Comparison of ENCODE assay signal across 1 fruit fly cellular context in the genomic region with DNA sequence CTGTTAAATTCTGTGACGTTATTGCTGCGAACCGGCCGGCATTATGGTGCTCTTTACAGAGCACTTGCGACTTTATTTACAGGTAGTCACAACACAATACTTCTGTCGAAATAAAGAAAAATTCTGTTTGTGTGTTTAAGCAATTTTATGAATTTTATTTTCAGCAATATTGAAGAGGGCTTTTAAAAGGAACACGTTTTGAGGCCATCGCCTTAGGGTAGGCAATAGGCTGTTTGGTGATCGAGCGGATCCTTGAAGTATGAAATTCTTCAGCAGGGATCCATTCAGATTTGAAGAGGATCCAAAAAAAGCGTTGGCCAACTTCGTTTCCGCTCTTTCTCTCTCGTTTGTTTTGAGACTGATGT.
TF ChIP-seq lines count a peak whose summit lies in the region.

No protein-coding gene starts in this region.

TF ChIP-seq in whole organism, embryonic, 481 proteins besides CTCF, POLR2A, EP300 and RAD21 (continued from another document and continues in another):
- TF ChIP-seq CG10147 (GFP tag; optimal IDR thresholded peaks at IDR 0.05; lab: Kevin White, UChicago) (peak; percentile 77), CG7271 (tag; optimal IDR thresholded peaks at IDR 0.05; lab: Kevin White, UChicago) (no peak), lab (GFP tag; optimal IDR thresholded peaks at IDR 0.05; lab: Kevin White, UChicago) (peak; percentile 84), Usf (GFP tag; optimal IDR thresholded peaks at IDR 0.05; lab: Kevin White, UChicago) (peak; percentile 47), oc (tag; optimal IDR thresholded peaks at IDR 0.05; lab: Kevin White, UChicago) (peak; percentile 20), CG10462 (GFP tag; optimal IDR thresholded peaks at IDR 0.05; lab: Kevin White, UChicago) (peak; percentile 65), CG7987 (GFP tag; optimal IDR thresholded peaks at IDR 0.05; lab: Kevin White, UChicago) (peak; percentile 22), HmgD (GFP tag; optimal IDR thresholded peaks at IDR 0.05; lab: Kevin White, UChicago) (peak; percentile 78), Hsf (GFP tag; optimal IDR thresholded peaks at IDR 0.05; lab: Kevin White, UChicago) (peak; percentile 87), CG4854 (GFP tag; optimal IDR thresholded peaks at IDR 0.05; lab: Kevin White, UChicago) (peak; percentile 73), CG6813 (GFP tag; optimal IDR thresholded peaks at IDR 0.05; lab: Kevin White, UChicago) (peak; percentile 13), sr (GFP tag; IDR thresholded peaks at IDR 0.05; lab: Robert Waterston, UW) (no peak; the same call in 2 of the 3 replicates), CG30020 (tag; optimal IDR thresholded peaks at IDR 0.05; lab: Kevin White, UChicago) (no peak), crol (GFP tag; IDR thresholded peaks at IDR 0.05; lab: Robert Waterston, UW) (no peak), CG3995 (GFP tag; optimal IDR thresholded peaks at IDR 0.05; lab: Kevin White, UChicago) (peak; percentile 18), CG10979 (tag; optimal IDR thresholded peaks at IDR 0.05; lab: Kevin White, UChicago) (peak; percentile 53), CG7372 (GFP tag; IDR thresholded peaks at IDR 0.05; lab: Robert Waterston, UW) (peak; percentile 66; the same call in 1 of the 2 replicates), jumu (GFP tag; optimal IDR thresholded peaks at IDR 0.05; lab: Kevin White, UChicago) (peak; percentile 76), bigmax (GFP tag; optimal IDR thresholded peaks at IDR 0.05; lab: Kevin White, UChicago) (no peak), bsh (GFP tag; optimal IDR thresholded peaks at IDR 0.05; lab: Kevin White, UChicago) (peak; percentile 49 to 50), Bgb (GFP tag; IDR thresholded peaks at IDR 0.05; lab: Robert Waterston, UW; ENCODE audit: partially characterized antibody) (no peak), yki (optimal IDR thresholded peaks at IDR 0.05; lab: Kevin White, UChicago) (no peak), maf-S (GFP tag; optimal IDR thresholded peaks at IDR 0.05; lab: Kevin White, UChicago) (peak; percentile 80), CG1024 (GFP tag; IDR thresholded peaks at IDR 0.05; lab: Robert Waterston, UW) (0 out of 2 replicates have a peak, but pooled peaks have one; percentile 21), Neu2 (GFP tag; optimal IDR thresholded peaks at IDR 0.05; lab: Kevin White, UChicago; ENCODE audit: borderline replicate concordance) (no peak), Fer2 (tag; optimal IDR thresholded peaks at IDR 0.05; lab: Kevin White, UChicago) (no peak), grn (GFP tag; optimal IDR thresholded peaks at IDR 0.05; lab: Kevin White, UChicago) (no peak), CG1832 (GFP tag; optimal IDR thresholded peaks at IDR 0.05; lab: Kevin White, UChicago) (no peak), tio (GFP tag; optimal IDR thresholded peaks at IDR 0.05; lab: Kevin White, UChicago) (peak; percentile 62), Xrp1 (GFP tag; IDR thresholded peaks at IDR 0.05; lab: Robert Waterston, UW) (peak; percentile 58), nerfin-1 (tag; optimal IDR thresholded peaks at IDR 0.05; lab: Kevin White, UChicago) (no peak), CG2712 (tag; optimal IDR thresholded peaks at IDR 0.05; lab: Kevin White, UChicago) (peak; percentile 81), CG2889 (GFP tag; IDR thresholded peaks at IDR 0.05; lab: Robert Waterston, UW) (peak; percentile 69), exex (tag; optimal IDR thresholded peaks at IDR 0.05; lab: Kevin White, UChicago) (no peak), Opbp (GFP tag; IDR thresholded peaks at IDR 0.05; lab: Robert Waterston, UW; ENCODE audit: partially characterized antibody) (no peak), Nf-YC (tag; optimal IDR thresholded peaks at IDR 0.05; lab: Kevin White, UChicago) (no peak), Gug (GFP tag; IDR thresholded peaks at IDR 0.05; lab: Robert Waterston, UW) (peak; percentile 81; the same call in 3 of the 4 replicates), CG11560 (tag; IDR thresholded peaks at IDR 0.05; lab: Robert Waterston, UW) (peak; percentile 56; the same call in 1 of the 3 replicates), CkIIα-i1 (GFP tag; IDR thresholded peaks at IDR 0.05; lab: Robert Waterston, UW) (no peak), CG6765 (GFP tag; optimal IDR thresholded peaks at IDR 0.05; lab: Kevin White, UChicago) (peak; percentile 21), salm (tag; optimal IDR thresholded peaks at IDR 0.05; lab: Kevin White, UChicago) (peak; percentile 38), nerfin-2 (GFP tag; IDR thresholded peaks at IDR 0.05; lab: Robert Waterston, UW; ENCODE audit: partially characterized antibody) (no peak), CG9727 (GFP tag; optimal IDR thresholded peaks at IDR 0.05; lab: Kevin White, UChicago) (peak; percentile 76), luna (GFP tag; optimal IDR thresholded peaks at IDR 0.05; lab: Kevin White, UChicago) (peak; percentile 60), shn (GFP tag; optimal IDR thresholded peaks at IDR 0.05; lab: Kevin White, UChicago) (peak; percentile 97), CG10654 (GFP tag; optimal IDR thresholded peaks at IDR 0.05; lab: Kevin White, UChicago) (peak; percentile 75), NfI (GFP tag; optimal IDR thresholded peaks at IDR 0.05; lab: Kevin White, UChicago) (peak; percentile 77), CG8089 (GFP tag; optimal IDR thresholded peaks at IDR 0.05; lab: Kevin White, UChicago) (peak; percentile 67), org-1 (GFP tag; optimal IDR thresholded peaks at IDR 0.05; lab: Kevin White, UChicago) (peak; percentile 85), onecut (GFP tag; IDR thresholded peaks at IDR 0.05; lab: Robert Waterston, UW) (no peak; the same call in 1 of the 2 replicates), CG1647 (GFP tag; optimal IDR thresholded peaks at IDR 0.05; lab: Kevin White, UChicago) (peak; percentile 70), CG13775 (GFP tag; optimal IDR thresholded peaks at IDR 0.05; lab: Kevin White, UChicago) (peak; percentile 77), CG9797 (GFP tag; optimal IDR thresholded peaks at IDR 0.05; lab: Kevin White, UChicago) (no peak), CG1603 (tag; optimal IDR thresholded peaks at IDR 0.05; lab: Kevin White, UChicago) (peak; percentile 62), sens-2 (GFP tag; IDR thresholded peaks at IDR 0.05; lab: Robert Waterston, UW) (no peak), slp2 (GFP tag; optimal IDR thresholded peaks at IDR 0.05; lab: Kevin White, UChicago) (peak; percentile 88), ewg (GFP tag; optimal IDR thresholded peaks at IDR 0.05; lab: Kevin White, UChicago) (peak; percentile 59), CG18476 (GFP tag; optimal IDR thresholded peaks at IDR 0.05; lab: Kevin White, UChicago) (peak; percentile 74), kah (GFP tag; optimal IDR thresholded peaks at IDR 0.05; lab: Kevin White, UChicago) (peak; percentile 30), eyg (GFP tag; optimal IDR thresholded peaks at IDR 0.05; lab: Kevin White, UChicago) (peak; percentile 74), CG8944 (GFP tag; optimal IDR thresholded peaks at IDR 0.05; lab: Kevin White, UChicago) (peak; percentile 83), CG4707 (GFP tag; optimal IDR thresholded peaks at IDR 0.05; lab: Kevin White, UChicago) (no peak), CG2875 (GFP tag; optimal IDR thresholded peaks at IDR 0.05; lab: Kevin White, UChicago) (no peak), Dad (GFP tag; optimal IDR thresholded peaks at IDR 0.05; lab: Kevin White, UChicago) (peak; percentile 80), psq (GFP tag; optimal IDR thresholded peaks at IDR 0.05; lab: Kevin White, UChicago) (peak; percentile 49), CG12219 (GFP tag; optimal IDR thresholded peaks at IDR 0.05; lab: Kevin White, UChicago) (peak; percentile 47), emc (GFP tag; optimal IDR thresholded peaks at IDR 0.05; lab: Kevin White, UChicago) (peak; percentile 83), CG43689 (GFP tag; IDR thresholded peaks at IDR 0.05; lab: Robert Waterston, UW) (0 out of 2 replicates have a peak, but pooled peaks have one; percentile 39), Oaz (GFP tag; IDR thresholded peaks at IDR 0.05; lab: Robert Waterston, UW) (peak; percentile 64), Dp (GFP tag; optimal IDR thresholded peaks at IDR 0.05; lab: Kevin White, UChicago) (no peak), CG10267 (tag; optimal IDR thresholded peaks at IDR 0.05; lab: Kevin White, UChicago) (peak; percentile 37), Camta (GFP tag; optimal IDR thresholded peaks at IDR 0.05; lab: Kevin White, UChicago) (peak; percentile 66), schlank (tag; optimal IDR thresholded peaks at IDR 0.05; lab: Kevin White, UChicago) (peak; percentile 61), CG18599 (GFP tag; optimal IDR thresholded peaks at IDR 0.05; lab: Kevin White, UChicago) (peak; percentile 84), CG12071 (GFP tag; optimal IDR thresholded peaks at IDR 0.05; lab: Kevin White, UChicago) (peak; percentile 65), Dref (GFP tag; IDR thresholded peaks at IDR 0.05; lab: Robert Waterston, UW) (no peak), CG14667 (GFP tag; IDR thresholded peaks at IDR 0.05; lab: Robert Waterston, UW) (peak; percentile 61), tin (GFP tag; optimal IDR thresholded peaks at IDR 0.05; lab: Kevin White, UChicago) (peak; percentile 48), nom (GFP tag; optimal IDR thresholded peaks at IDR 0.05; lab: Kevin White, UChicago) (no peak), Meics (GFP tag; optimal IDR thresholded peaks at IDR 0.05; lab: Kevin White, UChicago) (peak; percentile 89), CG6689 (GFP tag; IDR thresholded peaks at IDR 0.05; lab: Robert Waterston, UW) (peak; percentile 86), ham (GFP tag; IDR thresholded peaks at IDR 0.05; lab: Robert Waterston, UW) (peak; percentile 58; the same call in 1 of the 2 replicates), Deaf1 (tag; optimal IDR thresholded peaks at IDR 0.05; lab: Kevin White, UChicago) (peak; percentile 37), Dip3 (GFP tag; optimal IDR thresholded peaks at IDR 0.05; lab: Kevin White, UChicago) (peak; percentile 91), CG10959 (GFP tag; IDR thresholded peaks at IDR 0.05; lab: Robert Waterston, UW) (no peak), CG3726 (GFP tag; IDR thresholded peaks at IDR 0.05; lab: Robert Waterston, UW) (no peak), p53 (GFP tag; optimal IDR thresholded peaks at IDR 0.05; lab: Kevin White, UChicago) (no peak), CG2678 (tag; optimal IDR thresholded peaks at IDR 0.05; lab: Kevin White, UChicago) (peak; percentile 87), pho (GFP tag; optimal IDR thresholded peaks at IDR 0.05; lab: Kevin White, UChicago) (peak; percentile 92), CG1233 (GFP tag; optimal IDR thresholded peaks at IDR 0.05; lab: Kevin White, UChicago) (peak; percentile 71), CG6272 (GFP tag; IDR thresholded peaks at IDR 0.05; lab: Robert Waterston, UW) (peak; percentile 49), CG8281 (tag; optimal IDR thresholded peaks at IDR 0.05; lab: Kevin White, UChicago) (peak; percentile 1), klu (GFP tag; IDR thresholded peaks at IDR 0.05; lab: Robert Waterston, UW) (peak; percentile 59; the same call in 1 of the 2 replicates), CG4424 (GFP tag; optimal IDR thresholded peaks at IDR 0.05; lab: Kevin White, UChicago) (peak; percentile 66), tx (GFP tag; optimal IDR thresholded peaks at IDR 0.05; lab: Kevin White, UChicago) (peak; percentile 74), chn (GFP tag; optimal IDR thresholded peaks at IDR 0.05; lab: Kevin White, UChicago) (peak; percentile 70), Nf-YB (GFP tag; optimal IDR thresholded peaks at IDR 0.05; lab: Kevin White, UChicago) (peak; percentile 16), pum (GFP tag; optimal IDR thresholded peaks at IDR 0.05; lab: Kevin White, UChicago) (peak; percentile 84), Dek (tag; optimal IDR thresholded peaks at IDR 0.05; lab: Kevin White, UChicago) (peak; percentile 85), ERR (GFP tag; optimal IDR thresholded peaks at IDR 0.05; lab: Kevin White, UChicago) (no peak), Blimp-1 (GFP tag; optimal IDR thresholded peaks at IDR 0.05; lab: Kevin White, UChicago) (peak; percentile 34), CG16779 (GFP tag; IDR thresholded peaks at IDR 0.05; lab: Robert Waterston, UW) (0 out of 2 replicates have a peak, but pooled peaks have one; percentile 23), da (GFP tag; optimal IDR thresholded peaks at IDR 0.05; lab: Kevin White, UChicago) (peak; percentile 45), CG32767 (GFP tag; IDR thresholded peaks at IDR 0.05; lab: Robert Waterston, UW) (peak; percentile 57; the same call in 1 of the 2 replicates), CG14050 (GFP tag; IDR thresholded peaks at IDR 0.05; lab: Robert Waterston, UW) (peak; percentile 62), tna (GFP tag; IDR thresholded peaks at IDR 0.05; lab: Robert Waterston, UW; ENCODE audit: partially characterized antibody) (no peak), Hey (tag; optimal IDR thresholded peaks at IDR 0.05; lab: Kevin White, UChicago) (no peak), CG11247 (GFP tag; IDR thresholded peaks at IDR 0.05; lab: Robert Waterston, UW) (peak; percentile 34; the same call in 1 of the 2 replicates), CG11504 (tag; optimal IDR thresholded peaks at IDR 0.05; lab: Kevin White, UChicago) (peak; percentile 90), Drgx (GFP tag; IDR thresholded peaks at IDR 0.05; lab: Robert Waterston, UW) (peak; percentile 78), stc (GFP tag; IDR thresholded peaks at IDR 0.05; lab: Robert Waterston, UW) (peak; percentile 76), CG17802 (tag; optimal IDR thresholded peaks at IDR 0.05; lab: Kevin White, UChicago) (no peak), Dbx (GFP tag; IDR thresholded peaks at IDR 0.05; lab: Robert Waterston, UW) (no peak), cato (GFP tag; optimal IDR thresholded peaks at IDR 0.05; lab: Kevin White, UChicago; ENCODE audit: borderline replicate concordance) (peak; percentile 54), sima (GFP tag; optimal IDR thresholded peaks at IDR 0.05; lab: Kevin White, UChicago) (no peak), CG14965 (GFP tag; optimal IDR thresholded peaks at IDR 0.05; lab: Kevin White, UChicago; ENCODE audit: borderline replicate concordance) (no peak), gfzf (GFP tag; optimal IDR thresholded peaks at IDR 0.05; lab: Kevin White, UChicago) (no peak), CG17186 (GFP tag; optimal IDR thresholded peaks at IDR 0.05; lab: Kevin White, UChicago) (peak; percentile 3), CG18262 (tag; optimal IDR thresholded peaks at IDR 0.05; lab: Kevin White, UChicago) (peak; percentile 72), CG1529 (GFP tag; optimal IDR thresholded peaks at IDR 0.05; lab: Kevin White, UChicago) (peak; percentile 30), pros (GFP tag; optimal IDR thresholded peaks at IDR 0.05; lab: Kevin White, UChicago) (no peak), bbx (GFP tag; IDR thresholded peaks at IDR 0.05; lab: Robert Waterston, UW; ENCODE audit: partially characterized antibody) (no peak), CG8359 (GFP tag; optimal IDR thresholded peaks at IDR 0.05; lab: Kevin White, UChicago; ENCODE audit: borderline replicate concordance) (no peak), Atf6 (GFP tag; IDR thresholded peaks at IDR 0.05; lab: Robert Waterston, UW) (peak; percentile 74), Fer3 (tag; optimal IDR thresholded peaks at IDR 0.05; lab: Kevin White, UChicago) (peak; percentile 79)
